Fruit fly (Drosophila melanogaster) whole organism, embryonic: ENCODE data around the gene Cyp313b1.
A peak's percentile ranks its signal among the peaks of the same experiment; 100 is the strongest.

Source experiments
- Antp ChIP-seq: fragments of 200-800 bp; sonication (Bioruptor generic); optimal IDR thresholded peaks from 3 replicates; lab custom pipeline; 2016; ENCODE audit warnings: missing biosample characterization, missing genetic modification characterization
- Atf6 ChIP-seq: fragments of 200-800 bp; sonication (Bioruptor generic); IDR thresholded peaks from 2 replicates; pipeline ENCODE4 v1.3.6; 2022; ENCODE audit warnings: missing biosample characterization, missing genetic modification characterization
- CG12391 ChIP-seq: fragments of 200-800 bp; sonication (Bioruptor generic); optimal IDR thresholded peaks from 3 replicates; lab custom pipeline; 2018; ENCODE audit warnings: missing biosample characterization, mild to moderate bottlenecking, missing genetic modification characterization, moderate library complexity
- CG15514 ChIP-seq: fragments of 200-800 bp; sonication (Bioruptor generic); optimal IDR thresholded peaks from 3 replicates; lab custom pipeline; 2017; ENCODE audit warnings: missing biosample characterization, missing genetic modification characterization, mild to moderate bottlenecking, moderate library complexity, missing genetic modification reagents
- CG2120 ChIP-seq: fragments of 200-800 bp; sonication (Bioruptor generic); optimal IDR thresholded peaks from 3 replicates; lab custom pipeline; 2016; ENCODE audit warnings: missing biosample characterization, missing genetic modification characterization
- CG2199 ChIP-seq: fragments of 200-800 bp; sonication (Bioruptor generic); IDR thresholded peaks from 3 replicates; pipeline ENCODE4 v1.3.6; 2022; ENCODE audit warnings: missing biosample characterization, missing genetic modification characterization
- CG2875 ChIP-seq: fragments of 200-800 bp; sonication (Bioruptor generic); optimal IDR thresholded peaks from 2 replicates; lab custom pipeline; 2017; ENCODE audit warnings: missing biosample characterization, mild to moderate bottlenecking, missing genetic modification characterization, missing genetic modification reagents
- CG3163 ChIP-seq: fragments of 200-800 bp; sonication (Bioruptor generic); optimal IDR thresholded peaks from 3 replicates; lab custom pipeline; 2016; ENCODE audit warnings: missing biosample characterization, missing genetic modification characterization
- CG32767 ChIP-seq: fragments of 200-800 bp; sonication (Bioruptor generic); IDR thresholded peaks from 2 replicates; pipeline ENCODE4 v1.3.6; 2022; ENCODE audit warnings: missing biosample characterization, missing genetic modification characterization
- CG3281 ChIP-seq: fragments of 200-800 bp; sonication (Bioruptor generic); optimal IDR thresholded peaks from 3 replicates; lab custom pipeline; 2017; ENCODE audit warnings: missing biosample characterization, mild to moderate bottlenecking, missing genetic modification characterization
- CG34376 ChIP-seq: fragments of 200-800 bp; sonication (Bioruptor generic); optimal IDR thresholded peaks from 2 replicates; lab custom pipeline; 2018; ENCODE audit warnings: missing biosample characterization, mild to moderate bottlenecking, missing genetic modification characterization
- CG4617 ChIP-seq: fragments of 200-800 bp; sonication (Bioruptor generic); optimal IDR thresholded peaks from 3 replicates; lab custom pipeline; 2016; ENCODE audit warnings: missing biosample characterization, missing genetic modification characterization, borderline replicate concordance
- CG5180 ChIP-seq: fragments of 200-800 bp; sonication (Bioruptor generic); optimal IDR thresholded peaks from 3 replicates; lab custom pipeline; 2017; ENCODE audit warnings: missing biosample characterization, missing genetic modification characterization, mild to moderate bottlenecking, moderate library complexity, missing genetic modification reagents
- CG7786 ChIP-seq: fragments of 200-800 bp; sonication (Bioruptor generic); optimal IDR thresholded peaks from 2 replicates; lab custom pipeline; 2016; ENCODE audit warnings: missing biosample characterization, missing genetic modification characterization
- CG7839 ChIP-seq: fragments of 200-800 bp; sonication (Bioruptor generic); optimal IDR thresholded peaks from 3 replicates; lab custom pipeline; 2018; ENCODE audit warnings: missing biosample characterization, mild to moderate bottlenecking, missing genetic modification characterization, moderate library complexity
- CG8478 ChIP-seq: fragments of >200 bp; optimal IDR thresholded peaks from 2 replicates; lab custom pipeline; 2018
- CG8944 ChIP-seq: fragments of 200-800 bp; sonication (Bioruptor generic); optimal IDR thresholded peaks from 3 replicates; lab custom pipeline; 2016; ENCODE audit warnings: missing biosample characterization, missing genetic modification characterization
- Dad ChIP-seq: fragments of 200-800 bp; sonication (Bioruptor generic); optimal IDR thresholded peaks from 3 replicates; lab custom pipeline; 2016; ENCODE audit warnings: missing biosample characterization, missing genetic modification characterization
- Dfd ChIP-seq, 2 experiments: fragments of >200 bp; optimal IDR thresholded peaks; 2 replicates each; lab custom pipeline; 2017; ENCODE audit warnings: missing biosample characterization in 2 of 2, missing genetic modification characterization in 2 of 2
- E2f2 ChIP-seq: fragments of 200-800 bp; sonication (Bioruptor generic); IDR thresholded peaks from 2 replicates; pipeline ENCODE4 v1.3.6; 2022; ENCODE audit warnings: missing biosample characterization, missing genetic modification characterization
- Elba2 ChIP-seq: fragments of 200-800 bp; sonication (Bioruptor generic); optimal IDR thresholded peaks from 3 replicates; lab custom pipeline; 2016; ENCODE audit warnings: missing biosample characterization, missing genetic modification characterization
- GATAe ChIP-seq: fragments of 200-800 bp; sonication (Bioruptor generic); conservative IDR thresholded peaks from 2 replicates; pipeline ENCODE4 v1.3.6; 2022; ENCODE audit warnings: missing biosample characterization, missing genetic modification characterization
- Gsc ChIP-seq: fragments of 200-800 bp; sonication (Bioruptor generic); IDR thresholded peaks from 2 replicates; pipeline ENCODE4 v1.3.6; 2022; ENCODE audit warnings: missing biosample characterization, missing genetic modification characterization
- H2.0 ChIP-seq: fragments of 200-800 bp; sonication (Bioruptor generic); IDR thresholded peaks from 2 replicates; pipeline ENCODE4 v1.3.6; 2022; ENCODE audit warnings: missing biosample characterization, missing genetic modification characterization
- Hr78 ChIP-seq, 2 experiments: fragments of 200-800 bp in 1 of 2; fragments of >200 bp in 1 of 2; sonication (Bioruptor generic) in 1 of 2; optimal IDR thresholded peaks; 2 replicates each; lab custom pipeline; 2017 to 2019; ENCODE audit warnings: missing biosample characterization in 2 of 2, missing genetic modification characterization in 2 of 2, mild to moderate bottlenecking in 1 of 2, moderate library complexity in 1 of 2
- NC2α ChIP-seq: fragments of 200-800 bp; sonication (Bioruptor generic); optimal IDR thresholded peaks from 2 replicates; lab custom pipeline; 2016; ENCODE audit warnings: missing biosample characterization, missing genetic modification characterization
- Oli ChIP-seq: fragments of 200-800 bp; sonication (Bioruptor generic); optimal IDR thresholded peaks from 2 replicates; lab custom pipeline; 2018; ENCODE audit warnings: missing biosample characterization, mild to moderate bottlenecking, missing genetic modification characterization, moderate library complexity
- Sin3A ChIP-seq: fragments of >200 bp; optimal IDR thresholded peaks from 2 replicates; lab custom pipeline; 2018
- TFAM ChIP-seq: fragments of 200-800 bp; sonication (Bioruptor generic); optimal IDR thresholded peaks from 2 replicates; lab custom pipeline; 2017; ENCODE audit warnings: missing biosample characterization, missing genetic modification characterization, inconsistent platforms
- Taf1 ChIP-seq: fragments of 200-800 bp; sonication (Bioruptor generic); IDR thresholded peaks from 2 replicates; pipeline ENCODE4 v1.3.6; 2022; ENCODE audit warnings: missing biosample characterization, missing genetic modification characterization
- abd-A ChIP-seq: fragments of 200-800 bp; sonication (Bioruptor generic); optimal IDR thresholded peaks from 3 replicates; lab custom pipeline; 2019; ENCODE audit warnings: missing biosample characterization, mild to moderate bottlenecking, missing genetic modification characterization, moderate library complexity
- crc ChIP-seq: fragments of 200-800 bp; sonication (Bioruptor generic); optimal IDR thresholded peaks from 2 replicates; lab custom pipeline; 2016; ENCODE audit warnings: missing biosample characterization, missing genetic modification characterization
- danr ChIP-seq: fragments of 200-800 bp; sonication (Bioruptor generic); IDR thresholded peaks from 2 replicates; pipeline ENCODE4 v1.3.6; 2022; ENCODE audit warnings: missing biosample characterization, missing genetic modification characterization
- eve ChIP-seq, 2 experiments: fragments of >200 bp; optimal IDR thresholded peaks; 2 replicates each; lab custom pipeline; 2017; ENCODE audit warnings: missing biosample characterization in 2 of 2, missing genetic modification characterization in 2 of 2
- fd64A ChIP-seq: fragments of 200-800 bp; sonication (Bioruptor generic); optimal IDR thresholded peaks from 3 replicates; lab custom pipeline; 2018; ENCODE audit warnings: missing biosample characterization, mild to moderate bottlenecking, missing genetic modification characterization
- h ChIP-seq: fragments of >200 bp; optimal IDR thresholded peaks from 2 replicates; lab custom pipeline; 2017
- kni ChIP-seq: fragments of 200-800 bp; sonication (Bioruptor generic); optimal IDR thresholded peaks from 3 replicates; lab custom pipeline; 2017; ENCODE audit warnings: mild to moderate bottlenecking, missing biosample characterization, missing genetic modification reagents, missing genetic modification characterization
- lbe ChIP-seq: fragments of 200-800 bp; sonication (Bioruptor generic); optimal IDR thresholded peaks from 2 replicates; lab custom pipeline; 2016; ENCODE audit warnings: missing biosample characterization, mild to moderate bottlenecking, missing genetic modification characterization
- lov ChIP-seq, 2 experiments: fragments of 200-800 bp in 1 of 2; fragments of >200 bp in 1 of 2; sonication (Bioruptor generic) in 1 of 2; IDR thresholded peaks in 1 of 2; optimal IDR thresholded peaks in 1 of 2; 2 replicates in 1 of 2; 3 replicates in 1 of 2; pipeline versions ENCODE4 v1.3.6 to Lab custom; 2017 to 2022; ENCODE audit warnings: missing biosample characterization in 1 of 2, missing genetic modification characterization in 1 of 2
- prd ChIP-seq, 3 experiments: fragments of >200 bp in 2 of 3; fragments of 200-800 bp in 1 of 3; sonication (Bioruptor generic) in 1 of 3; optimal IDR thresholded peaks in 2 of 3; IDR thresholded peaks in 1 of 3; 2 replicates in 2 of 3; 3 replicates in 1 of 3; pipeline versions ENCODE4 v1.3.6 to Lab custom; 2017 to 2022; ENCODE audit warnings: missing biosample characterization in 1 of 3, missing genetic modification characterization in 1 of 3
- ranshi ChIP-seq: fragments of 200-800 bp; sonication (Bioruptor generic); IDR thresholded peaks from 2 replicates; pipeline ENCODE4 v1.3.6; 2022; ENCODE audit warnings: missing biosample characterization, missing genetic modification characterization
- sc ChIP-seq, 3 experiments: fragments of >200 bp in 2 of 3; fragments of 200-800 bp in 1 of 3; sonication (Bioruptor generic) in 1 of 3; optimal IDR thresholded peaks; 2 replicates in 2 of 3; 3 replicates in 1 of 3; lab custom pipeline; 2017; ENCODE audit warnings: mild to moderate bottlenecking in 1 of 3, missing biosample characterization in 1 of 3, missing genetic modification characterization in 1 of 3, missing genetic modification reagents in 1 of 3
- sens-2 ChIP-seq: fragments of 200-800 bp; sonication (Bioruptor generic); IDR thresholded peaks from 2 replicates; pipeline ENCODE4 v1.3.6; 2022; ENCODE audit warnings: missing biosample characterization, missing genetic modification characterization
- sima ChIP-seq: fragments of 200-800 bp; sonication (Bioruptor generic); optimal IDR thresholded peaks from 2 replicates; lab custom pipeline; 2016; ENCODE audit warnings: missing biosample characterization, missing genetic modification characterization
- slou ChIP-seq: fragments of 200-800 bp; sonication (Bioruptor generic); optimal IDR thresholded peaks from 3 replicates; lab custom pipeline; 2016; ENCODE audit warnings: missing biosample characterization, missing genetic modification characterization
- stwl ChIP-seq: fragments of 200-800 bp; sonication (Bioruptor generic); optimal IDR thresholded peaks from 3 replicates; lab custom pipeline; 2018; ENCODE audit warnings: missing biosample characterization, mild to moderate bottlenecking, missing genetic modification characterization, moderate library complexity
- toy ChIP-seq: fragments of 200-800 bp; sonication (Bioruptor generic); IDR thresholded peaks from 2 replicates; pipeline ENCODE4 v1.3.6; 2022; ENCODE audit warnings: missing biosample characterization, missing genetic modification characterization
- ttk ChIP-seq: fragments of 200-800 bp; sonication (Bioruptor generic); IDR thresholded peaks from 2 replicates; pipeline ENCODE4 v2.1.2; 2022; ENCODE audit warnings: missing biosample characterization, missing genetic modification characterization
- vnd ChIP-seq: fragments of 200-800 bp; sonication (Bioruptor generic); IDR thresholded peaks from 3 replicates; pipeline ENCODE4 v1.3.6; 2022; ENCODE audit warnings: missing biosample characterization, missing genetic modification characterization; ENCODE audit not compliant: partially characterized antibody

Gene Cyp313b1

dm6 chr3R:8659907-8660660, 14.6 kb upstream of the Cyp313b1 start (continued):
- TF ChIP-seq ttk (GFP tag; lab: Robert Waterston, UW) (0 out of 2 replicates have a peak, but pooled peaks have one; percentile 5), h (no peak), NC2α (GFP tag; lab: Kevin White, UChicago) (peak; percentile 4), GATAe (GFP tag; lab: Robert Waterston, UW) (no peak; the same call in 1 of the 2 replicates), CG4617 (GFP tag; lab: Kevin White, UChicago) (peak; percentile 77), CG8478 (no peak), CG7786 (GFP tag; lab: Kevin White, UChicago) (no peak), CG34376 (peak; percentile 57), Taf1 (GFP tag; lab: Robert Waterston, UW) (no peak), Oli (tag; lab: Kevin White, UChicago) (no peak), Gsc (GFP tag; lab: Robert Waterston, UW) (no peak), fd64A (GFP tag; lab: Kevin White, UChicago) (no peak), CG7839 (tag; lab: Kevin White, UChicago) (peak; percentile 32), vnd (GFP tag; lab: Robert Waterston, UW) (peak; percentile 75), CG3281 (peak; percentile 40), CG8944 (no peak), TFAM (no peak), H2.0 (GFP tag; lab: Robert Waterston, UW) (no peak), Dad (GFP tag; lab: Kevin White, UChicago) (peak; percentile 65), slou (GFP tag; lab: Kevin White, UChicago) (peak; percentile 46), danr (no peak), eve (GFP tag; optimal IDR thresholded peaks at IDR 0.05; lab: Kevin White, UChicago) (no peak), CG32767 (peak; percentile 47), E2f2 (GFP tag; lab: Robert Waterston, UW) (peak; percentile 99), toy (GFP tag; lab: Robert Waterston, UW) (no peak), abd-A (tag; lab: Kevin White, UChicago) (peak; percentile 8), stwl (peak; percentile 76), kni (GFP tag; lab: Kevin White, UChicago) (no peak), CG3163 (GFP tag; lab: Kevin White, UChicago) (peak; percentile 52), sc (optimal IDR thresholded peaks at IDR 0.05; lab: Kevin White, UChicago) (no peak), sc (GFP tag; optimal IDR thresholded peaks at IDR 0.05; lab: Kevin White, UChicago) (no peak), sens-2 (GFP tag; lab: Robert Waterston, UW) (no peak), CG2120 (peak; percentile 42), CG12391 (peak; percentile 46), CG15514 (peak; percentile 96), Sin3A (peak; percentile 78), CG5180 (GFP tag; lab: Kevin White, UChicago) (no peak), lov (optimal IDR thresholded peaks at IDR 0.05; lab: Kevin White, UChicago) (no peak), lov (GFP tag; IDR thresholded peaks at IDR 0.05; lab: Robert Waterston, UW) (no peak), CG2199 (GFP tag; lab: Robert Waterston, UW) (peak; percentile 81; the same call in 1 of the 3 replicates), crc (no peak), ranshi (GFP tag; lab: Robert Waterston, UW) (0 out of 2 replicates have a peak, but pooled peaks have one; percentile 20), lbe (GFP tag; lab: Kevin White, UChicago) (no peak), CG2875 (GFP tag; lab: Kevin White, UChicago) (peak; percentile 40), Atf6 (GFP tag; lab: Robert Waterston, UW) (peak; percentile 30; the same call in 1 of the 2 replicates), Elba2 (peak; percentile 2), Dfd (GFP tag; optimal IDR thresholded peaks at IDR 0.05; lab: Kevin White, UChicago) (no peak), prd (optimal IDR thresholded peaks at IDR 0.05; lab: Kevin White, UChicago) (no peak), prd (GFP tag; IDR thresholded peaks at IDR 0.05; lab: Robert Waterston, UW) (peak; percentile 55; the same call in 2 of the 3 replicates), Antp (GFP tag; lab: Kevin White, UChicago) (peak; percentile 32), sima (GFP tag; lab: Kevin White, UChicago) (no peak), Hr78 (GFP tag; optimal IDR thresholded peaks at IDR 0.05; lab: Kevin White, UChicago) (no peak)
